Worm (Caenorhabditis elegans): Measurements from ENCODE around the gene fbxb-41.

- TF ChIP-seq ets-7 (tag; optimal IDR thresholded peaks at IDR 0.05) (no peak), B0310.2 (tag; optimal IDR thresholded peaks at IDR 0.05) (no peak), sea-1 (GFP tag; conservative IDR thresholded peaks at IDR 0.05) (no peak), hmbx-1 (tag; optimal IDR thresholded peaks at IDR 0.05) (no peak), aly-1 (tag; optimal IDR thresholded peaks at IDR 0.05) (no peak), ama-1 (optimal IDR thresholded peaks at IDR 0.05) (no peak), ceh-36 (tag; optimal IDR thresholded peaks at IDR 0.05) (no peak), tra-4 (tag; optimal IDR thresholded peaks at IDR 0.05) (no peak), flt-1 (GFP tag; IDR thresholded peaks at IDR 0.05) (no peak), tbx-37 (GFP tag; conservative IDR thresholded peaks at IDR 0.05) (no peak), F13C5.2 (tag; optimal IDR thresholded peaks at IDR 0.05) (no peak), pes-1 (GFP tag; IDR thresholded peaks at IDR 0.05) (no peak), hmg-4 (GFP tag; optimal IDR thresholded peaks at IDR 0.05) (no peak)
Observed at ce11 chrII:1026670-1027069, 15.5 kb downstream of the fbxb-41 start, which contains the start of gene M01D1.12.
